Fruit fly (Drosophila melanogaster): ENCODE data around the gene CG17283.

- TF ChIP-seq rn (GFP tag; IDR thresholded peaks at IDR 0.05) (no peak), fd96Ca (GFP tag; IDR thresholded peaks at IDR 0.05) (no peak), CG34367 (tag; optimal IDR thresholded peaks at IDR 0.05) (no peak), D1 (tag; optimal IDR thresholded peaks at IDR 0.05) (no peak), CG4496 (GFP tag; IDR thresholded peaks at IDR 0.05) (no peak), Snoo (tag; optimal IDR thresholded peaks at IDR 0.05) (no peak), CG8159 (tag; optimal IDR thresholded peaks at IDR 0.05) (no peak), CG13204 (GFP tag; optimal IDR thresholded peaks at IDR 0.05) (no peak), CG10348 (GFP tag; IDR thresholded peaks at IDR 0.05) (no peak), CG14655 (GFP tag; optimal IDR thresholded peaks at IDR 0.05) (no peak), CG12605 (GFP tag; IDR thresholded peaks at IDR 0.05) (no peak), CG32121 (GFP tag; IDR thresholded peaks at IDR 0.05) (no peak)
Measured at dm6 chr3R:17407576-17407975, at the start of gene CG17283.

Measured in whole organism, pupa.